Fruit fly (Drosophila melanogaster): Measurements from ENCODE around the gene CG14840.

DNA sequence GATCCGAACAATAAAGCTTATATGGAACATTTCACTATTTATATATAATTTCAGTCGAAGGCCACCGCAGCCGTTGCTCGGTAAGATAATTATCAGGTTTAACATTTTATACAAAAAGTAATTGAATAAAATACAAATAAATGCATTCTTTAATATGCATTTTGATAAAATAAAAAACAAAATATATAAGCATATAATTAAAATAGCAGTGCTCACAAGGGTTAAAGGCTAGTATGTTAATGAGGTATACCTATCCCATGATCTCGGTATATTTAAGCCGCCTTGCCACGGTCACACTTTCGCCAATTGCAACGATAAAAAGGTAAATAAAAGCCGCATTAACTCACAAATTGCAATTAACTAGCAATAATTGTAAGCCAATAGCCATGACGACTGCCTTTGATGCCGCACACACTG is 47.8 kb upstream of the CG14840 start, which contains the start of gene Polr2I:
- TF ChIP-seq CTCF (optimal IDR thresholded peaks at IDR 0.05), result no peak
- no peak for TF ChIP-seq CG8478 (optimal IDR thresholded peaks at IDR 0.05)

Data from S2 (cell line).